Worm (Caenorhabditis elegans) whole organism, L1 larva: ENCODE measurements around the gene fbxa-95.

Experiments
- aly-2 ChIP-seq: fragments of 150-350 bp; optimal IDR thresholded peaks from 2 replicates; lab custom pipeline; 2014; ENCODE audit warnings: missing biosample characterization, missing genetic modification characterization
- blmp-1 ChIP-seq: fragments of 150-350 bp; optimal IDR thresholded peaks from 2 replicates; lab custom pipeline; 2014; ENCODE audit warnings: missing biosample characterization, missing genetic modification characterization
- ceh-82 ChIP-seq, 3 experiments: fragments of 150-350 bp in 1 of 3; sonication (generic microtip) in 2 of 3; optimal IDR thresholded peaks; 2 replicates each; lab custom pipeline; 2014 to 2017; ENCODE audit warnings: missing biosample characterization in 3 of 3, missing genetic modification characterization in 3 of 3
- hlh-4 ChIP-seq: sonication (generic microtip); optimal IDR thresholded peaks from 2 replicates; lab custom pipeline; 2016; ENCODE audit warnings: mild to moderate bottlenecking, missing genetic modification characterization, missing compliant biosample characterization
- lsy-2 ChIP-seq, 2 experiments: fragments of 150-350 bp; optimal IDR thresholded peaks; 2 replicates each; lab custom pipeline; 2014; ENCODE audit warnings: missing biosample characterization in 2 of 2, missing genetic modification characterization in 2 of 2
- nhr-28 ChIP-seq: fragments of 150-350 bp; optimal IDR thresholded peaks from 2 replicates; lab custom pipeline; 2014; ENCODE audit warnings: missing biosample characterization, missing genetic modification characterization
- skn-1 ChIP-seq: fragments of 150-350 bp; optimal IDR thresholded peaks from 2 replicates; lab custom pipeline; 2014; ENCODE audit warnings: missing biosample characterization, missing genetic modification characterization
- unc-62 ChIP-seq: fragments of 150-350 bp; optimal IDR thresholded peaks from 2 replicates; lab custom pipeline; 2014; ENCODE audit warnings: missing biosample characterization, missing genetic modification reagents, missing genetic modification characterization
- xbp-1 ChIP-seq: sonication (generic microtip); optimal IDR thresholded peaks from 2 replicates; lab custom pipeline; 2016; ENCODE audit warnings: missing genetic modification characterization, missing compliant biosample characterization
- ztf-11 ChIP-seq, 2 experiments: sonication (generic microtip); optimal IDR thresholded peaks; 2 replicates each; lab custom pipeline; 2016 to 2017; ENCODE audit warnings: missing genetic modification characterization in 2 of 2, missing biosample characterization in 1 of 2, missing compliant biosample characterization in 1 of 2
- ztf-4 ChIP-seq: fragments of 150-350 bp; optimal IDR thresholded peaks from 2 replicates; lab custom pipeline; 2014; ENCODE audit warnings: missing biosample characterization, missing genetic modification characterization

ce11 chrV:15550408-15550807 lies 20.9 kb upstream of the fbxa-95 start:
- TF ChIP-seq ztf-11 (tag; optimal IDR thresholded peaks at IDR 0.05; lab: Kevin White, UChicago) (no peak), lsy-2 (tag; optimal IDR thresholded peaks at IDR 0.05; lab: Kevin White, UChicago) (no peak), blmp-1 (tag; lab: Kevin White, UChicago) (no peak), xbp-1 (no peak), ztf-4 (tag; lab: Kevin White, UChicago) (no peak), skn-1 (tag; lab: Kevin White, UChicago) (no peak), aly-2 (no peak), unc-62 (GFP tag; lab: Kevin White, UChicago) (no peak), hlh-4 (no peak), nhr-28 (no peak), ceh-82 (tag; optimal IDR thresholded peaks at IDR 0.05; lab: Kevin White, UChicago) (no peak)
